Fruit fly (Drosophila melanogaster) whole organism, embryonic: ENCODE results near the gene Atf3.

ENCODE experiments used
- CG11504 ChIP-seq: fragments of 200-800 bp; sonication (Bioruptor generic); optimal IDR thresholded peaks from 3 replicates; lab custom pipeline; 2019; ENCODE audit warnings: missing biosample characterization, mild to moderate bottlenecking, missing genetic modification characterization, moderate library complexity
- CG11695 ChIP-seq: fragments of 200-800 bp; sonication (Bioruptor generic); IDR thresholded peaks from 3 replicates; pipeline ENCODE4 v1.3.6; 2022; ENCODE audit warnings: missing biosample characterization, missing genetic modification characterization
- CG12299 ChIP-seq: fragments of 200-800 bp; sonication (Bioruptor generic); optimal IDR thresholded peaks from 2 replicates; lab custom pipeline; 2018; ENCODE audit warnings: missing biosample characterization, mild to moderate bottlenecking, missing genetic modification characterization
- CG12659 ChIP-seq: fragments of 200-800 bp; sonication (Bioruptor generic); optimal IDR thresholded peaks from 3 replicates; lab custom pipeline; 2017; ENCODE audit warnings: mild to moderate bottlenecking, missing biosample characterization, missing genetic modification reagents, missing genetic modification characterization
- CG12744 ChIP-seq: fragments of 200-800 bp; sonication (Bioruptor generic); optimal IDR thresholded peaks from 2 replicates; lab custom pipeline; 2016; ENCODE audit warnings: missing biosample characterization, missing genetic modification characterization
- CG12942 ChIP-seq: fragments of 200-800 bp; sonication (Bioruptor generic); optimal IDR thresholded peaks from 3 replicates; lab custom pipeline; 2016; ENCODE audit warnings: missing biosample characterization, missing genetic modification characterization
- CG13424 ChIP-seq: fragments of 200-800 bp; sonication (Bioruptor generic); optimal IDR thresholded peaks from 2 replicates; lab custom pipeline; 2019; ENCODE audit warnings: missing biosample characterization, mild to moderate bottlenecking, missing genetic modification characterization, moderate library complexity
- CG14441 ChIP-seq: fragments of 200-800 bp; sonication (Bioruptor generic); IDR thresholded peaks from 2 replicates; pipeline ENCODE4 v1.3.6; 2022; ENCODE audit warnings: missing biosample characterization, missing genetic modification characterization
- CG1647 ChIP-seq: fragments of 200-800 bp; sonication (Bioruptor generic); optimal IDR thresholded peaks from 3 replicates; lab custom pipeline; 2016; ENCODE audit warnings: missing biosample characterization, missing genetic modification characterization
- CG4282 ChIP-seq: fragments of 200-800 bp; sonication (Bioruptor generic); optimal IDR thresholded peaks from 2 replicates; lab custom pipeline; 2016; ENCODE audit warnings: missing biosample characterization, missing genetic modification characterization
- CG4360 ChIP-seq: fragments of 200-800 bp; sonication (Bioruptor generic); IDR thresholded peaks from 2 replicates; pipeline ENCODE4 v1.3.6; 2022; ENCODE audit warnings: missing biosample characterization, missing genetic modification characterization
- CG7963 ChIP-seq: fragments of 200-800 bp; sonication (Bioruptor generic); IDR thresholded peaks from 3 replicates; pipeline ENCODE4 v1.3.6; 2022; ENCODE audit warnings: missing biosample characterization, missing genetic modification characterization; ENCODE audit not compliant: partially characterized antibody
- CG7987 ChIP-seq: fragments of 200-800 bp; sonication (Bioruptor generic); optimal IDR thresholded peaks from 2 replicates; lab custom pipeline; 2018; ENCODE audit warnings: missing biosample characterization, mild to moderate bottlenecking, missing genetic modification characterization, moderate library complexity
- CG8281 ChIP-seq: fragments of 200-800 bp; sonication (Bioruptor generic); optimal IDR thresholded peaks from 2 replicates; lab custom pipeline; 2018; ENCODE audit warnings: missing biosample characterization, mild to moderate bottlenecking, missing genetic modification characterization, moderate library complexity
- CG8944 ChIP-seq: fragments of 200-800 bp; sonication (Bioruptor generic); optimal IDR thresholded peaks from 3 replicates; lab custom pipeline; 2016; ENCODE audit warnings: missing biosample characterization, missing genetic modification characterization
- Eip74EF ChIP-seq, 2 experiments: fragments of 200-800 bp in 1 of 2; fragments of >200 bp in 1 of 2; sonication (Bioruptor generic) in 1 of 2; optimal IDR thresholded peaks; 2 replicates each; lab custom pipeline; 2017 to 2019; ENCODE audit warnings: missing biosample characterization in 2 of 2, missing genetic modification characterization in 2 of 2, mild to moderate bottlenecking in 1 of 2, moderate library complexity in 1 of 2
- Ets65A ChIP-seq: fragments of 200-800 bp; sonication (Bioruptor generic); peaks from one replicate; lab custom pipeline; 2016; ENCODE audit warnings: missing biosample characterization, missing genetic modification characterization
- Fer1 ChIP-seq: fragments of 200-800 bp; sonication (Bioruptor generic); optimal IDR thresholded peaks from 2 replicates; lab custom pipeline; 2017; ENCODE audit warnings: missing biosample characterization, mild to moderate bottlenecking, missing genetic modification characterization
- Hr51 ChIP-seq, 2 experiments: fragments of 200-800 bp; sonication (Bioruptor generic); optimal IDR thresholded peaks; 2 replicates in 1 of 2; 3 replicates in 1 of 2; lab custom pipeline; 2016 to 2018; ENCODE audit warnings: missing biosample characterization in 2 of 2, missing genetic modification characterization in 2 of 2, mild to moderate bottlenecking in 1 of 2, moderate library complexity in 1 of 2
- Mrtf ChIP-seq: fragments of 200-800 bp; sonication (Bioruptor generic); IDR thresholded peaks from 3 replicates; pipeline ENCODE4 v1.3.6; 2022; ENCODE audit warnings: missing biosample characterization, missing genetic modification characterization
- Neu2 ChIP-seq: fragments of 200-800 bp; sonication (Bioruptor generic); optimal IDR thresholded peaks from 3 replicates; lab custom pipeline; 2016; ENCODE audit warnings: missing biosample characterization, missing genetic modification characterization, borderline replicate concordance
- Six4 ChIP-seq: fragments of 200-800 bp; sonication (Bioruptor generic); optimal IDR thresholded peaks from 2 replicates; lab custom pipeline; 2016; ENCODE audit warnings: missing biosample characterization, missing genetic modification characterization
- cg ChIP-seq: fragments of 200-800 bp; sonication (Bioruptor generic); optimal IDR thresholded peaks from 3 replicates; lab custom pipeline; 2019; ENCODE audit warnings: missing biosample characterization, mild to moderate bottlenecking, missing genetic modification characterization, moderate library complexity
- chif ChIP-seq, 2 experiments: fragments of 200-800 bp; sonication (Bioruptor generic); optimal IDR thresholded peaks; 3 replicates each; lab custom pipeline; 2016; ENCODE audit warnings: missing biosample characterization in 2 of 2, missing genetic modification characterization in 2 of 2
- chn ChIP-seq: fragments of 200-800 bp; sonication (Bioruptor generic); optimal IDR thresholded peaks from 2 replicates; lab custom pipeline; 2016; ENCODE audit warnings: missing biosample characterization, missing genetic modification characterization
- croc ChIP-seq: fragments of 200-800 bp; sonication (Bioruptor generic); conservative IDR thresholded peaks from 3 replicates; pipeline ENCODE4 v1.3.6; 2022; ENCODE audit warnings: missing biosample characterization, missing genetic modification characterization
- crol ChIP-seq: fragments of 200-800 bp; sonication (Bioruptor generic); IDR thresholded peaks from 2 replicates; pipeline ENCODE4 v1.3.6; 2022; ENCODE audit warnings: missing biosample characterization, missing genetic modification characterization
- dmrt11E ChIP-seq: fragments of 200-800 bp; sonication (Bioruptor generic); optimal IDR thresholded peaks from 3 replicates; lab custom pipeline; 2018; ENCODE audit warnings: missing biosample characterization, mild to moderate bottlenecking, missing genetic modification characterization, moderate library complexity
- hkb ChIP-seq, 2 experiments: fragments of 200-800 bp in 1 of 2; fragments of >200 bp in 1 of 2; sonication (Bioruptor generic) in 1 of 2; IDR thresholded peaks in 1 of 2; optimal IDR thresholded peaks in 1 of 2; 2 replicates each; pipeline versions ENCODE4 v1.3.6 to Lab custom; 2017 to 2022; ENCODE audit warnings: missing biosample characterization in 1 of 2, missing genetic modification characterization in 1 of 2
- jing ChIP-seq: fragments of 200-800 bp; sonication (Bioruptor generic); optimal IDR thresholded peaks from 2 replicates; lab custom pipeline; 2018; ENCODE audit warnings: missing biosample characterization, mild to moderate bottlenecking, missing genetic modification characterization
- lab ChIP-seq: fragments of 200-800 bp; sonication (Bioruptor generic); optimal IDR thresholded peaks from 3 replicates; lab custom pipeline; 2017; ENCODE audit warnings: missing biosample characterization, missing genetic modification characterization, mild to moderate bottlenecking, moderate library complexity, missing genetic modification reagents
- lbe ChIP-seq: fragments of 200-800 bp; sonication (Bioruptor generic); optimal IDR thresholded peaks from 2 replicates; lab custom pipeline; 2016; ENCODE audit warnings: missing biosample characterization, mild to moderate bottlenecking, missing genetic modification characterization
- mam ChIP-seq: fragments of 200-800 bp; sonication (Bioruptor generic); optimal IDR thresholded peaks from 3 replicates; lab custom pipeline; 2016; ENCODE audit warnings: missing biosample characterization, missing genetic modification characterization
- mld ChIP-seq: fragments of 200-800 bp; sonication (Bioruptor generic); IDR thresholded peaks from 3 replicates; pipeline ENCODE4 v1.3.6; 2022; ENCODE audit warnings: missing biosample characterization, missing genetic modification characterization; ENCODE audit not compliant: partially characterized antibody
- nau ChIP-seq: fragments of 200-800 bp; sonication (Bioruptor generic); optimal IDR thresholded peaks from 3 replicates; lab custom pipeline; 2017; ENCODE audit warnings: missing biosample characterization, mild to moderate bottlenecking, missing genetic modification characterization, missing genetic modification reagents
- nerfin-1 ChIP-seq: fragments of 200-800 bp; sonication (Bioruptor generic); optimal IDR thresholded peaks from 3 replicates; lab custom pipeline; 2019; ENCODE audit warnings: missing biosample characterization, mild to moderate bottlenecking, missing genetic modification characterization, moderate library complexity
- nom ChIP-seq: fragments of 200-800 bp; sonication (Bioruptor generic); optimal IDR thresholded peaks from 2 replicates; lab custom pipeline; 2017; ENCODE audit warnings: missing biosample characterization, missing genetic modification characterization, mild to moderate bottlenecking, moderate library complexity, missing genetic modification reagents
- pros ChIP-seq: fragments of 200-800 bp; sonication (Bioruptor generic); optimal IDR thresholded peaks from 3 replicates; lab custom pipeline; 2019; ENCODE audit warnings: missing biosample characterization, mild to moderate bottlenecking, missing genetic modification characterization, moderate library complexity
- scrt ChIP-seq: fragments of 200-800 bp; sonication (Bioruptor generic); optimal IDR thresholded peaks from 2 replicates; lab custom pipeline; 2018; ENCODE audit warnings: missing biosample characterization, mild to moderate bottlenecking, missing genetic modification characterization, moderate library complexity
- sens ChIP-seq: fragments of 200-800 bp; sonication (Bioruptor generic); peaks from one replicate; lab custom pipeline; 2016; ENCODE audit warnings: missing biosample characterization, missing genetic modification characterization
- seq ChIP-seq: fragments of 200-800 bp; sonication (Bioruptor generic); IDR thresholded peaks from 2 replicates; pipeline ENCODE4 v1.3.6; 2022; ENCODE audit warnings: missing biosample characterization, missing genetic modification characterization
- sisA ChIP-seq: fragments of 200-800 bp; sonication (Bioruptor generic); IDR thresholded peaks from 2 replicates; pipeline ENCODE4 v1.3.6; 2022; ENCODE audit warnings: missing biosample characterization, missing genetic modification characterization
- sr ChIP-seq: fragments of 200-800 bp; sonication (Bioruptor generic); IDR thresholded peaks from 3 replicates; pipeline ENCODE4 v1.3.6; 2022; ENCODE audit warnings: missing biosample characterization, missing genetic modification characterization
- tin ChIP-seq: fragments of 200-800 bp; sonication (Bioruptor generic); optimal IDR thresholded peaks from 3 replicates; lab custom pipeline; 2016; ENCODE audit warnings: missing biosample characterization, missing genetic modification characterization
- twi ChIP-seq: fragments of 200-800 bp; optimal IDR thresholded peaks from 2 replicates; lab custom pipeline; 2019; ENCODE audit warnings: missing biosample characterization, mild to moderate bottlenecking, missing genetic modification characterization, moderate library complexity
- wdn ChIP-seq: fragments of 200-800 bp; sonication (Bioruptor generic); IDR thresholded peaks from 2 replicates; pipeline ENCODE4 v1.3.6; 2022; ENCODE audit warnings: missing biosample characterization, missing genetic modification characterization
- z ChIP-seq: fragments of 200-800 bp; sonication (Bioruptor generic); IDR thresholded peaks from 3 replicates; pipeline ENCODE4 v1.3.6; 2022; ENCODE audit warnings: missing biosample characterization, missing genetic modification characterization
- zf30C ChIP-seq: fragments of 200-800 bp; sonication (Bioruptor generic); optimal IDR thresholded peaks from 3 replicates; lab custom pipeline; 2018; ENCODE audit warnings: missing biosample characterization, mild to moderate bottlenecking, missing genetic modification characterization

Gene Atf3

DNA sequence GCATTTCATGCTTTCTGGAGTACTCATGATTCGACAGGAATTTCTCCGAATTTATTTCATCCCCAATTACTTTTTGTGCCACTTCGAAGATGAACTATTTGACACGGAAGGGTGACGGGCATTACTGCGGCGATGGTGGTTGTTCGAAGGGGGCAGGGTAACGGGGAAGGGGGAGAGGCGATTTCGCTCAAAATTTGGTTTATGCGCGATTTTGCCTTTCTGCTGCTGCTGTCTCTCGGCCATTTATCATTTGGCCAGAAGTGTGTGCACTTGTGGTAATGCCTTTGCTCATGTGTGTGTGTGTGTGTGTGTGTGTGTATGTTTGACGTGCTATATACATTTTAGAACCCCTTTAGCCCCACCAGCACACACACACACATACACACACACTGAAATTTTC is 22.1 kb downstream of the Atf3 start:
- TF ChIP-seq CG12299 (no peak), pros (peak; percentile 37), CG7963 (GFP tag; lab: Robert Waterston, UW) (no peak), hkb (optimal IDR thresholded peaks at IDR 0.05; lab: Kevin White, UChicago) (no peak), hkb (GFP tag; IDR thresholded peaks at IDR 0.05; lab: Robert Waterston, UW) (no peak), CG4282 (GFP tag; lab: Kevin White, UChicago) (no peak), lab (GFP tag; lab: Kevin White, UChicago) (peak; percentile 27), crol (peak; percentile 54; the same call in 1 of the 2 replicates), z (GFP tag; lab: Robert Waterston, UW) (no peak), Ets65A (GFP tag; lab: Kevin White, UChicago) (no peak), Eip74EF (GFP tag; optimal IDR thresholded peaks at IDR 0.05; lab: Kevin White, UChicago) (no peak), Six4 (no peak), CG12659 (no peak), CG8944 (no peak), seq (GFP tag; lab: Robert Waterston, UW) (no peak), cg (peak; percentile 31), nerfin-1 (tag; lab: Kevin White, UChicago) (peak; percentile 27), Mrtf (no peak), CG13424 (tag; lab: Kevin White, UChicago) (no peak), sens (no peak)

dm6 chrX:1250104-1250503 is 25.0 kb downstream of the Atf3 start:
- TF ChIP-seq zf30C (no peak), Fer1 (no peak), dmrt11E (tag; lab: Kevin White, UChicago) (no peak), CG4360 (GFP tag; lab: Robert Waterston, UW) (no peak), CG8281 (tag; lab: Kevin White, UChicago) (peak; percentile 67), sr (GFP tag; lab: Robert Waterston, UW) (peak; percentile 52; the same call in 1 of the 3 replicates), CG11695 (GFP tag; lab: Robert Waterston, UW) (no peak), mam (GFP tag; lab: Kevin White, UChicago) (no peak), nau (GFP tag; lab: Kevin White, UChicago) (no peak)

DNA sequence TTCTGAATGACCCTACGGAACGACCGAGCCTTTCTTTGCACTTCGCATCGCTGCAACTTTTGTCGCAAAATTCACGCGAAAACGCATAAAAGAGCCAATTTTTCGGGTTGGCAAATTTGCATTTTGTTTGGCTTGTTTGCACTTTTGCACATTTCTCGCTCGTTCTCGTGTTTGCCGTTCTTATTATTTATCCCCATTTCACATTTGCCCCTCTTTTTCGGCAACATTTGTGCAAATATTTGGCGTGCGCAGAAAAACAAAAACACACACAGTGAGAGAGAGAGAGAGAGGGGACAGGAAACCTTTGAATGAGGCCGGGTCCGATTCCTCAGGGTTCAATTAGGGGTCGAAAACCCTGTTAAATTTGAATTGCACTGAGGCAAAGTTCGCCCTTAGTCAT is 25.5 kb downstream of the Atf3 start:
- TF ChIP-seq lbe (GFP tag; lab: Kevin White, UChicago) (peak; percentile 13), CG12744 (GFP tag; lab: Kevin White, UChicago) (no peak), scrt (GFP tag; lab: Kevin White, UChicago) (no peak), CG12942 (GFP tag; lab: Kevin White, UChicago) (no peak)

- TF ChIP-seq Neu2 (GFP tag; lab: Kevin White, UChicago) (no peak), tin (GFP tag; lab: Kevin White, UChicago) (no peak), wdn (no peak), nom (GFP tag; lab: Kevin White, UChicago) (peak; percentile 66), CG11504 (peak; percentile 32), jing (GFP tag; lab: Kevin White, UChicago) (no peak), twi (tag; lab: Kevin White, UChicago) (no peak), CG7987 (GFP tag; lab: Kevin White, UChicago) (no peak), CG1647 (no peak), CG14441 (GFP tag; lab: Robert Waterston, UW) (no peak), Hr51 (GFP tag; optimal IDR thresholded peaks at IDR 0.05; lab: Kevin White, UChicago) (peak in 1 of 2 experiments; percentile 17), croc (GFP tag; lab: Robert Waterston, UW) (no peak), mld (GFP tag; lab: Robert Waterston, UW) (no peak), chif (GFP tag; optimal IDR thresholded peaks at IDR 0.05; lab: Kevin White, UChicago) (no peak), chn (no peak), sisA (GFP tag; lab: Robert Waterston, UW) (peak; percentile 24; the same call in 1 of the 2 replicates)
Measured at dm6 chrX:1248735-1249134, 26.3 kb downstream of the Atf3 start.
